Fruit fly (Drosophila melanogaster): ENCODE measurements around the gene Fim.

The Fim gene

DNA sequence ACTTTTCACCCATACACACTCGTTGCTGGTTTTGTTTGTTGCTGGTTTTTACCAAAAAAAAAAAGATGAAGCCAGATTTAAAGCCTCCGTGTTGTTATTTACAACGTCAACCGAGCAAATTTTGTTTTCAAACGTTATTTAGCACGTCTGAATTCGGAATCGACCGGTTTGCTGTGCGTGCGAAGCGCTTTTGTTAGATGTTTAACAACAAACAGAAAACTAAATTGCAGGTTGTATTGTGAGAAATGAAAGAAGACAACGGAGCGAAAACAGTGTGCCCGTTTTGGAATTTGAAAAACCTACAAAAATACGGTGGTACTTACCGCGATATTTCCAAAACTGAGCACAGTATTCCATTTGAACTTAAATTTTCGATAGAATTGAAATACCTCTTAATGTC, at the start of gene Fim:
TSS of gene Fim (minus strand) at position 225 of the 400 bp plus-strand sequence.
- no peak for TF ChIP-seq usp (GFP tag; optimal IDR thresholded peaks at IDR 0.05)
- TF ChIP-seq Dll (optimal IDR thresholded peaks at IDR 0.05): no peak
- TF ChIP-seq pan (optimal IDR thresholded peaks at IDR 0.05): no peak
- no peak for TF ChIP-seq EcR (GFP tag; optimal IDR thresholded peaks at IDR 0.05)
- TF ChIP-seq CG8478 (optimal IDR thresholded peaks at IDR 0.05): no peak

DNA sequence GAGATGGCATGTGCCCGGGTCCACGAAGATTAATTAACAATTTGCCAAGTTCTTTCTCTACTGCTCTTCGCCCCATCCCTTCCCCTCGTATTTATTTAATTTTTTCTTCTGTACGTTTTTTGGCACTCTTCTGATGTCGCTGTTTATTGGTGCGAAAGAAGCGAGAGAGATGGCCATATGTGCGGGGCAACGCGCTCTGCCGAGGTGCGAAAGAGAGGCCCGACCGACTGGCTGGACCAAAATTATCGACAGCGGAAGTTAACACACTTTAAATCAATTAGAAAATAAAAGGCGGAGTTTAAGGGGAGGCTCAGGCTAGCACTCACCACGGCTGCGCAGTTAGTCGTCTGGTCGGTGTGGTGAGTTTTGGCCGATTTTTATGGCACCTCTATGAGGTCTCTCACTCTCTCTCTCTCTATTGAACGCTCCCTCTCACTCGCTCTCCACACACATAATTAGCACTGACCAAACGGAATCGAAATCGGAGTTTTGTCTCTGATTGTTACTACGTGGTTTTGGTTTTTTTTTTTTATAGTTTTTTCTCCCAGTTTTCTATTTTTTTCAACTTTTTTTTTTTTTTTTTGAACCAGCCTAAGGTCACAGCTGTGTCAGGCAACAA, 44.2 kb upstream of the Fim start:
- no peak for TF ChIP-seq CG8478 (optimal IDR thresholded peaks at IDR 0.05)
- no peak for TF ChIP-seq pan (optimal IDR thresholded peaks at IDR 0.05)
- TF ChIP-seq psq (optimal IDR thresholded peaks at IDR 0.05): no peak
- no peak for TF ChIP-seq Dll (optimal IDR thresholded peaks at IDR 0.05)
- TF ChIP-seq EcR (GFP tag; optimal IDR thresholded peaks at IDR 0.05): no peak
- no peak for TF ChIP-seq usp (GFP tag; optimal IDR thresholded peaks at IDR 0.05)

DNA sequence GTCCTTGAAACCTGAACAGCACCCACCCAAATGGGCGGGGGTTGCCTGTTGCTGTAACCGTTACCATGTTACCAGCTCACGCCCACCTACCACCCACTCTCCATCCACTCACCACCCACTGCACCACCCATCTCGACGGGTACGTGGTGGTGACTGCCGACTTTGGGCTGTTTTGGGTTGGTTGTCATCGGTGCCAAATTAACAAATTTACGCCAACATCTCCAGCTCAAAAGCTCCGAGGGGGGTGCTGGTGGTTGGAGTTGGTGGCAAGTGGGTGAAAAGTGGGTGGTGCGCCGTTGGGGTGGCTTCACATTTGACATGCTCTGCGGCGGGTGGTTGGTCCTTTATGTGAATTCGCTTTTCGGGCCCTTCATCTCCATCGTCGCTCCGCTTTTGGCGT, 38.0 kb upstream of the Fim start:
- no peak for TF ChIP-seq pan (optimal IDR thresholded peaks at IDR 0.05)
- no peak for TF ChIP-seq psq (optimal IDR thresholded peaks at IDR 0.05)
- TF ChIP-seq EcR (GFP tag; optimal IDR thresholded peaks at IDR 0.05): no peak
- TF ChIP-seq usp (GFP tag; optimal IDR thresholded peaks at IDR 0.05): no peak
- TF ChIP-seq CG8478 (optimal IDR thresholded peaks at IDR 0.05): no peak
- no peak for TF ChIP-seq Dll (optimal IDR thresholded peaks at IDR 0.05)

DNA sequence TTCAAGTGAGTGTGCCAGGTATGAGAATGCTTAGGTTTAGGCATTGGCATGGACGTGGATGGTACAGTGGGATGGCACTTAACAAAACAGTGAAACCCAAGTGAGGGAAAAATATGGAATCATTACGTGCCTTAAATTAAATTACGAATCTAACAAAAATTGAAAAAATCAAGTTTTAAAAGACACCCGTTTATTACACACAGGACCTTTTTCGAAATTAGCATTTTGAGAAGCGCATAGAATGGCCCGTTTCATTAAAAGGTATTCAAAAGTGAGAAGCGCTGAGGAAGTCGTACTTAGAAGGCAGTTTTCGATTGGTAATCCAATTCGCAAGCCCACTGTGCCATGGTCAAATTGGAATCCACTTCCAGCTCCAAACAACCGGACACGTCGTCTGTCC, 34.6 kb upstream of the Fim start:
- TF ChIP-seq CG8478 (optimal IDR thresholded peaks at IDR 0.05) (no peak), Dll (optimal IDR thresholded peaks at IDR 0.05) (no peak), usp (GFP tag; optimal IDR thresholded peaks at IDR 0.05) (no peak), psq (optimal IDR thresholded peaks at IDR 0.05) (no peak), EcR (GFP tag; optimal IDR thresholded peaks at IDR 0.05) (no peak), pan (optimal IDR thresholded peaks at IDR 0.05) (no peak)

DNA sequence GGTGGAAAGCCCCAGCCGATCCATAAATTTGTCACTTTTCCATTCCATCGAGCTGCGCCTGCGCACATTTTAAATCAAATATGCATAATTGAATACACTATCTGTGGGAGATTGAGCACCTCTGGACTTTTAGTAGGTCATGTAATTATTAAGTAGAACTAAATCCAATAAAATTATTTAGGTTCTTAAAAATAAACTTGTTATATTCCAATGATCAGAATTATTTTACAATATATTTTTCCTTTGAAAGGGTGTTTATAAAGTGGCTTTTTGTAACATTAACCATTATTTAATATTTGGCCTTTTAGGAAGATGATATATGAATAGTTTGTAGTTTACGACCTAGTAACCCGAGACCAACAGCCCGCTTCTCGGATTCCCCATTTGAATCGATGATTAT, 32.4 kb upstream of the Fim start:
- TF ChIP-seq usp (GFP tag; optimal IDR thresholded peaks at IDR 0.05) (no peak), psq (optimal IDR thresholded peaks at IDR 0.05) (no peak), pan (optimal IDR thresholded peaks at IDR 0.05) (no peak), EcR (GFP tag; optimal IDR thresholded peaks at IDR 0.05) (no peak), Dll (optimal IDR thresholded peaks at IDR 0.05) (no peak), CG8478 (optimal IDR thresholded peaks at IDR 0.05) (no peak)

DNA sequence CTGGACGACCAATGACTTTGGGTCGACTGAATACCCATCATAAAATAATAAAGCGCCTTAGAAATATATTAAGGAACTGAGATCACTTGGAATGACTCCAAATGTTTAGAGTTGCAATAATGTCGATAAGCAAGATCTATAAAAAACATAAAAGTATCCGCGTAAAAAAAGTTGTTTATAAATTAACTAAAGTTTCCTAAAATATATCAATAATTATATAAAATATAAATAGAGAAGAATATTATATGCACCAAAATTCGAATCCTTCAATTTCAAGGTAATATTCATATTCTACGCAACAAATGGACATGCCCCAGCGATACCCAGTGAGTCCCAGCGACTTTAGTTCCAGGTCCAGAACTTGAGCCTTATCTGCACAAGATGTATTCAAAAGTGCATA, 30.7 kb upstream of the Fim start:
- TF ChIP-seq EcR (GFP tag; optimal IDR thresholded peaks at IDR 0.05) (no peak), pan (optimal IDR thresholded peaks at IDR 0.05) (peak; percentile 36)

DNA sequence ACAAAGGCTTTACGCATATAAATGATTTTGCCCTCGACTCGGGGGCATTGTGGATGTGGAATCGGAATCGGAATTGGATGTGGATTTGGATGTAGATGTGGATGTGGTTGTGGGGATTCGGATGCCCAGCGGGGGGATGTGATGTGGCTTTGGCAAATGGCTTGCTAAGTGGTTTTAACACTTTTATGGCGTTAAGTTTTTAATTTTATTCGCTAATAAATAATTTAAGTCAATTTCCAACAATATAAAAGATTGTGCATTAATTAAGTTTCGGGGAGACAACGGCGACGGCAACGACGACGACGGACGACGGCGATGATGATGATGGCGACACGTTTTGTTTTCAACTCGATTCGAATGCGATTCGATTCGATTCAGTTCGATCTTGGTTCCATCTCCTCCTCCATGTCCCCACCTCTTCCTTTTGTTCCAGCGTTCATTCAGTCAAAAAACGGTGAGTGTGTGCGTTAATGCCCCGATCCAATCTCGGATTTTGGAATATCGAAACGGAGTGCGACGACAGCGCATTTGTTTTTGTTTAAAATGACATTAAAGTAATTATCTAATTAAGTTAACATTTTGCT, 29.0 kb upstream of the Fim start:
- TF ChIP-seq EcR (GFP tag; optimal IDR thresholded peaks at IDR 0.05) (no peak), Dll (optimal IDR thresholded peaks at IDR 0.05) (no peak), CG8478 (optimal IDR thresholded peaks at IDR 0.05) (no peak), pan (optimal IDR thresholded peaks at IDR 0.05) (no peak), usp (GFP tag; optimal IDR thresholded peaks at IDR 0.05) (no peak), psq (optimal IDR thresholded peaks at IDR 0.05) (no peak)

DNA sequence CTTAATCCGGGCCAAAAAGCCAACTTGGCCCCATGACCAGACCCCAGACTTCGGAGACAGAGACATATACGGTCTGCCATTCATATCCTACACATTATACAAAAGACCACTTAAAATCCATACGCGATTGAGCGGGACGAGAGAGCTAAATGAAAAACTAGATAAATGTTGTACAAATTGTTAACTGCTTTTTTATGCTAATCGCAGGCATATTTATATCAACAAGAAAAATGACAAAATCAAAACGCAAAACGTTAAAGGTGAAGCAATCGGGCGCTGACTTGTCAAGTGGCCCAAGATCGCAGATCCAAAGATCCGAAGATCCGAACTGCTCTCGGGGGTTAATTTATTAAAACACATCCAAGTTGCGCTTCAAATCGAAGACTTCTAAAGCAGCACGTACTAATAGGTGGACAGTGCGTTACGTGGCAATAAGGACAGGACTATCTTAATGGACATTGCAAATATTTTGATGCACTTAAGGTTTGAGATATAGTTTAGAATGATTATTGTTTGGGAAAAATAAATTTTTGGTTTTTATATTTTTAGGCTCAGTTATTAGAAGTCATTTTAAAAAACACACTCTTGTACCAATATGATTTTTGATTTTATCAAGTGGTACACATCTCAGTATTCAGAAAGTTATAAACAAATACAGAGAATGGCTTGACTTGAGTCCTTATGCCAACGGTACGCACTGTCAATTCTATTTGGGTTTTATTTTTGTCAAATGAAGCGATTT, 28.4 kb upstream of the Fim start:
- no peak for TF ChIP-seq usp (GFP tag; optimal IDR thresholded peaks at IDR 0.05)

DNA sequence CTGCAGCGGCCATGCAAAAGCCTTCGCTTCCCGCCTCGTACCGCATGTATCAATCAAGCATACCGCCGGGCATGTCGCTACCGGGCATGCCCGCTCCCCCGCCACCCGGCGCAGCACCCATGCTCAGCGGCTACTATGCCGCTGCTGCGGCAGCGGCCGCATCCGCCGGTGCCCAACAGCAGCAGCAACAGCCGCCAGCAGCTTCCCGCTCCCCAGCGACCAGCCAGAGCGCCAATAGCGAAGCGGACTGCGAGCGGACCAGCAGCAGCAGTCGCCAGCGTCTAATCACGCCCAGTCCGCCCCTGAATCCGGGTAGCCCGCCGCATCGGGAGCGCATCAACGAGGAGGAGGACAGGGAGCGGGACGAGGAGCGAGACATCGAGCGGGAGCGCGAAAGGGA, 21.1 kb upstream of the Fim start:
- TF ChIP-seq usp (GFP tag; optimal IDR thresholded peaks at IDR 0.05) (no peak), EcR (GFP tag; optimal IDR thresholded peaks at IDR 0.05) (no peak), psq (optimal IDR thresholded peaks at IDR 0.05) (no peak), CG8478 (optimal IDR thresholded peaks at IDR 0.05) (no peak), Dll (optimal IDR thresholded peaks at IDR 0.05) (no peak), pan (optimal IDR thresholded peaks at IDR 0.05) (no peak)

DNA sequence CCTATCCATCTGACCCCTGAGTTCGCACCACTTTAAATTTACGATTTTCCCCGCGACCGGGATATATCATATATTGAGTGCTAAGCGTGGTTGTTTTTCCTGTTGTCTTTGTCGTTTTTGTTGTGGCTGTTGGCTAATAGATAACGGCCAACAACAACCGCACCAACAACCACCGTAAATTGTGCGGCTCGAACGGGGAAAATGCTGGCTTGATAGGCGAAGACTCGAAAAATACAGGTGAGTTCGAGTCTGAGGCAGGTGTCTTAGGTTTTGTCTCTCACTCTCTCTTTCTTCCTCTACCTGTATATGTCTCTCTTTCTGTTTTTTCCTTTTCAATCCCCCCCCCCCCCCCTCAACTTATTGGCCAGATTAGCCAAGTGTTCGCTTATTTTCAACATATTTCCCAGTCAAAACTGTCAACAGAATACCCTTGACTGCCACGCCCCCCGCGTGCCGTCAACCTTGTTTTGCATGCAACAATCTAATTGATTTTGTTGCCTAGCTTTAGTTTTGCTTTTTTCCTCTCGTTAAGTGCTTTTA, 15.1 kb upstream of the Fim start:
- TF ChIP-seq pan (optimal IDR thresholded peaks at IDR 0.05) (no peak), EcR (GFP tag; optimal IDR thresholded peaks at IDR 0.05) (no peak), psq (optimal IDR thresholded peaks at IDR 0.05) (no peak), CG8478 (optimal IDR thresholded peaks at IDR 0.05) (no peak), Dll (optimal IDR thresholded peaks at IDR 0.05) (no peak), usp (GFP tag; optimal IDR thresholded peaks at IDR 0.05) (no peak)

DNA sequence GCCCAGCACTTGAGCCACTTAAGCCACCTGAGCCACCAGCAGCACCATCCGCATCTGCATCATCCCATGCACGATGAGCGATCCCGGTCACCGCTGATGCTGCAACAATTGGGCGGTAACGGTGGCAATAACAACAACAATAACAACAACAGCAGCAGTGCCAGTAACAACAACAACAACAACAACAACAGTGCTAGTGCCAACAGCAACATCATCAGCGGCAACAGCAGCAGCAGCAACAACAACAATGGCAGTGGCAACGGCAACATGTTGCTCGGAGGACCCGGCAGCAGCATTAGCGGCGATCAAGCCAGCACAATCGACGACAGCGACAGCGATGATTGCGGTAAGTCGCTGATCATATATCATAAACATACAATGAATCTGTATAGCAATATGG, 13.8 kb upstream of the Fim start:
- TF ChIP-seq pan (optimal IDR thresholded peaks at IDR 0.05) (no peak), CG8478 (optimal IDR thresholded peaks at IDR 0.05) (no peak), Dll (optimal IDR thresholded peaks at IDR 0.05) (no peak), usp (GFP tag; optimal IDR thresholded peaks at IDR 0.05) (no peak), psq (optimal IDR thresholded peaks at IDR 0.05) (no peak), EcR (GFP tag; optimal IDR thresholded peaks at IDR 0.05) (no peak)

DNA sequence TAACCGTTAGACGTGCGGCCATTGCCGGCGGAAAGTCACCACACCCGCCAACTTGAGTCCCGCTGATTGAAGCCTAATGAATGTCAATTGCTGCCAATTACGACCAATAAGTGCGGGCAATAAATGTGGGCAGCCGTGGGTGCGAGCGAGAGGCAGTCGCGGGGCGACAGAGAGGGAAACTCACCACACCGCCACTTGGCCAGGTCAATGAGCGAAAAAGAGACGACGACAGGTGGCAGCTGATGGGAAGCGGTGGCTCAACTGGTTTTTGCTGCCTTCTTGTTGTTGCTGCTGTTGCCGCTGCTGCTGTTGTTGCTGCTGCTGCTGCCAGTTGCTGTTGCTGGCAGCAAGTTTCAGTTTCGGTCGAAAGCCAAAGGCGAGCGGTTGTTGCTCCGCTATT, 12.5 kb upstream of the Fim start, which contains the start of gene B-H2:
TSS of gene B-H2 (plus strand) at position 369 of the 400 bp plus-strand sequence.
- TF ChIP-seq psq (optimal IDR thresholded peaks at IDR 0.05) (no peak), pan (optimal IDR thresholded peaks at IDR 0.05) (no peak), Dll (optimal IDR thresholded peaks at IDR 0.05) (peak; percentile 87), EcR (GFP tag; optimal IDR thresholded peaks at IDR 0.05) (no peak), usp (GFP tag; optimal IDR thresholded peaks at IDR 0.05) (no peak), CG8478 (optimal IDR thresholded peaks at IDR 0.05) (peak; percentile 63)

All from whole organism.